Worm (Caenorhabditis elegans): ENCODE data around the gene erd-2.2.

Gene erd-2.2

DNA sequence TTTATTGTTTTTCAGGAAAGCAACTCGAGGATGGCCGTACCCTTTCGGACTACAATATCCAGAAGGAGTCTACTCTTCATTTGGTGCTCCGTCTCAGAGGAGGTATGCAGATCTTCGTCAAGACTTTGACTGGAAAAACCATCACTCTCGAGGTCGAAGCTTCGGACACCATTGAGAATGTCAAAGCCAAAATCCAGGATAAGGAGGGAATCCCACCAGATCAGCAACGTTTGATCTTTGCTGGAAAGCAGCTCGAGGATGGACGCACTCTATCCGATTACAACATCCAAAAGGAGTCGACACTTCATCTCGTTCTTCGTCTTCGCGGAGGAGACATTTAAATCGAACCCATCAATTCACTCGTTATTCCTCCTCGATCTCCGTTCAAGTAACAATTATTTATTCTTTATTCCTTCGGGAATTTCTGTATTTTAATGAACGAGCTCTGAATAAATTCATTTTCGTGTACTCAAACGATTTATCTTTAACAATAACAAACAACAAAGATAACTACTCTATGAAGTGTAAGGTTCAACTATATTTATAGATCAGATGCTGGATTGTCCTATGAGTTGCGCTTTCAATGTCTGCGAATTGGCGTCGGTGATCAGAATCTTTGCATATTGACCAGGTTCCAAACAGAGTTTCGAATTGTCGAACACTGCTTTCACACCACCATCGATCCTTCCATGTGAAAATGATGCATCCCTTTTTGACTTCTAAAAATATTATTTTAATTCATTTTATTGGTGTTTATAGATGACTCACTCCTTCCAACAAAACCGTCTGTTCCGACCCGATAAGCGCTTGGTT lies 36.7 kb downstream of the erd-2.2 start:
- TF ChIP-seq unc-62 (GFP tag; optimal IDR thresholded peaks at IDR 0.05), result no peak

DNA sequence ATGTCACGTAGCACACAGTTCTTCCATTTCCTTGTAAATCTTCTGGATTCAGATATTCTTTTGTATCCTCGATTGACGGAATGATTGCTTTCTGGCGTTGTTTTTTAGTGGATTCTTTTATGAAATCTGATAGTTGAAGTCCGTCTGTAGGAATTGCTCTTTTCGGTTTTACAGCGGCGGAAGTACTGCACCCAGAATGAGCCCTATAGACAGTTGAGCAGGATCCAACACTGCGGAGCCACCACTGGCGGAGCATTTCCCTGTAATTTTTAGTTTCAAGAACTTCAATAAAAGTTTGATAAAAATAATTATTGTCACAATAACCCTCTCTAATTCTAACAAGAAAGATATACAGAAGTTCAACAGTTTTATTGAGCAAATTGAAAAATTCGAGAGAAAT lies 39.0 kb downstream of the erd-2.2 start, which contains the start of gene F25B5.5:
TSS of gene F25B5.5 (minus strand) at position 260 of the 400 bp plus-strand sequence.
- TF ChIP-seq unc-62 (GFP tag; optimal IDR thresholded peaks at IDR 0.05), result no peak

DNA sequence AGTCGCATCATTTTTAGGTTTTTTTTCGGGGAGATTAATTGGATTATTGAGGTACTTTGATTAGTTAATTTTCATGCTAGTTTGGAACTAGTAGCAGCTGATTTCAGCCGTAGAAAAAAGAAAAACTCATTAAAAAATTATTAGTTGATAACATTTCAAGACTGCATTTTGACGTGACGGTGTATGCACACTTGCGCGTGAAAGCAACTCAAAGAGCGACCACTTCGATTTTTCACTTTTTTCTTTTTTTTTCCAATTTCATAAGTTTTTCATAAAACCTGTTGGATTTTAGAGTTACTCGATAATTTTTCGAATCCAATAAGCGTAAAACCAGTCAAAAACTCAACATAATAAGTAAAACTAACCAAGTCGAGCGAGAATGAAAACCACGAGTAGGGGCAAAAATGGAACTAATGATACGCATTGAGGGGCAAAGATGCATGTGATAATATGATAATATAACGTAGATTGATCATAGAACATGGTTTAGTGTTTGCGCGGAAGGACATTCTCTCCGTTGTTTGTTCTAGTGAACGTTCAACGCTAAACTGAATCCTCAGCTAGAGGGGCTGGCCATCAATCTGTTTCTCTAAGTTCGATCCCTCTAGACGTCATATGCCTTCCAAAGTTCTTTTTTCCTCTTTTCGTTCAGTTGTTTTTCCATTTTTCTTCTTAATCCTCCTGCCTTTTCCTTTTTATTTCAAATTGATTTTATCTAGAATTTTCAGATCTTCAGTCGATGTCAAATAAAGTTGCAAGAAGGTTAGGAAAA lies 41.5 kb downstream of the erd-2.2 start, which contains the start of the genes F25B5.6 and F25B5.3:
TSS of gene F25B5.6 (minus strand) at position 572 of the 772 bp plus-strand sequence.
TSS of gene F25B5.3 (plus strand) at position 722 of the 772 bp plus-strand sequence.
- no peak for TF ChIP-seq unc-62 (GFP tag; optimal IDR thresholded peaks at IDR 0.05)

DNA sequence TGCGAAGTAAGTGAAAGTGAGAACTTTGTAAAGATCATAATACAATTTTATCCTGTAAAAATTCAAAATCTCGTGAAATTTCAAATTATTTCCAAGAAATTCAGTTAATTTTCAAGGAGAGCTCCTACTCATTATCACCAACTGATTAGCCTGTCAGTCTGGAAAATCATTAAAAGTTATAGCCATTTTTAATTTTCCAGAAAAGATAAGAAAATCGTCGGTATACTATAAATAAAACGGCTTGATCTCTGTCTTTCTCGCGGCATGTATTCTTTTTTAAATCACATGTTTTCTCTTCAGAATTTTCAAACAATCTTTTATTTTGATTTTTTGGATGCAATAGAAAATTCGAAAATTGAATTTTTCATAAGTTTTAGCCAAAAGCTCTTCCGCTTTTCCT lies 42.1 kb downstream of the erd-2.2 start:
- no peak for TF ChIP-seq unc-62 (GFP tag; optimal IDR thresholded peaks at IDR 0.05)

DNA sequence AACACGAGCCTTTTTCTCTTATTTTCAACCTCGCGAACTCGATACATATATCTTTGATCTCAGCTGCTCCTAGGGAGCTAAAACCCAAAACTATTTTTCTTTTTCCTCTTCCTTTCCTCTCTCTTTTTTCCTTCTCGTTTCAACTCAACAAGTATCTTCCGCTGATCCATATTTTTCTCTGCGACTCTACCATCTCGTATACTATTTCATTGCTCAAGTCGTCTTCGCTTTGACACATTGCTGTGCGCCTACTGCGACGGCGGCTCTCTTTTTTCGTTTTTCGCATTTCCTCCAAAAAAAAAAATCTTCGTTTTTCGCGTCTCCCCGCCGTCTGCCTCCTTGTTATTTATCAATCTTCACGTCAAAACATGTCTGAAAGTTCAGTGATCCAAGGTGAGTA lies 43.0 kb downstream of the erd-2.2 start:
- TF ChIP-seq unc-62 (GFP tag; optimal IDR thresholded peaks at IDR 0.05), result no peak

DNA sequence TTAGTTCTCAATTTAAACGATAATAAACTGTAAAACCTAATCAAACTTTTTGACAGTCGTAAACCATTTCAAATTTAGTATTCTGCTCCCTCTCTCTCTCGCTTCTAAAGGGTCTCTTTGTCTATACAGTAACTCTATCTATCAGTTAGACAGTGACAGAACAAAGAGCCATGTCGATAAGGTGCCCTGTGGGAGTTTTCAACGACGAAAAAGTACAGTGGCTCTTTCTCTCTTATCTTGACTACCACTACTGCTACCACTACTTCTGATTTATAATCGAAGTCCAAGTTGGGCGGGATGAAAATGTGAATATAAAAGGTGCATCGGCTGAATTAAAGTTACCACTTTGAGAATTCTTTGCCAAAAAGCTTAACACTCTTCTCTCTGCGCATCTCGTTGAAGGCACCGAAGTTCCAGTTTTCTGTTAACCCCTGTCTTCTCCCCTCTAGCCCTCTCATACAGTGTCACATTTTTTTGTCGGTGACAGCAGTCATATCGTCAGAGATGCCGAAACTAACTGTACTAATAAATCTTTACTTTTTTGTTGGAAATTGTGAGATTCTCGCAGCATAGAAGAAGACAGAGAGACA lies 44.0 kb downstream of the erd-2.2 start:
- TF ChIP-seq unc-62 (GFP tag; optimal IDR thresholded peaks at IDR 0.05), result no peak

DNA sequence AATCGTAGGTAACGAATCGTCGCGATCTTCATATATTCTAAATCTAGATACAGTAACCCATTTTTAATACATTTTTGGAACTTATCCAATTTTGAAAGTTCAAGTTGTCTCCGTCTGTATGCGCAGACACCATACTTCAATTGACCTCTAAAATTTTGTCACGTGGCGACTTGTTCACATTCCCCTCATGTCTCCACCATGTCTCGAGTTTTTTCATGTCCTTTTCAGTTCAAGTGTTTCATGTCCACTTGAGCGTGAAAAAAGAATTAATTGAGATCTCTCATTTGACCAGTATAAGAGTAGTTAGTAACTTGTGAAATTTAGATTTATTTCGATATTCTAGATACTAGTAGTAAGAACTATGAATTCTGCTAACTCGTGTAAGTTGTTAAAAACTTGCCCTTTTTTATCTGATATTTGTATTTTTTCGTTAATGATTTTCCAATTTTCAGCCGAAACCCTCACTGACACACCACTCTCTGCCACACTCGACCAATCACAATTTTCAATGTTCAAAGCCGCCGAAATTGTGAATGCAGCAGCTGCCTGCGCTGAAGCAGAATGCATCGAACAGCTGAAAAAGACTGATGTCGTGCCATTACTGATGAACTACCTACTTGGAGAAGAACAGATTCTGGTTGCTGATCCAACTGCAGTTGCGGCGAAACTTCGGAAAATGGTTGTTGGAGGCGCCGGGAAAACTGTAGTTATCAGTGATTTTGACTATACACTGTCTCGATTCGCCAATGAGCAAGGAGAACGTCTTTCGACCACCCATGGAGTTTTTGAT lies 44.9 kb downstream of the erd-2.2 start:
- no peak for TF ChIP-seq unc-62 (GFP tag; optimal IDR thresholded peaks at IDR 0.05)

DNA sequence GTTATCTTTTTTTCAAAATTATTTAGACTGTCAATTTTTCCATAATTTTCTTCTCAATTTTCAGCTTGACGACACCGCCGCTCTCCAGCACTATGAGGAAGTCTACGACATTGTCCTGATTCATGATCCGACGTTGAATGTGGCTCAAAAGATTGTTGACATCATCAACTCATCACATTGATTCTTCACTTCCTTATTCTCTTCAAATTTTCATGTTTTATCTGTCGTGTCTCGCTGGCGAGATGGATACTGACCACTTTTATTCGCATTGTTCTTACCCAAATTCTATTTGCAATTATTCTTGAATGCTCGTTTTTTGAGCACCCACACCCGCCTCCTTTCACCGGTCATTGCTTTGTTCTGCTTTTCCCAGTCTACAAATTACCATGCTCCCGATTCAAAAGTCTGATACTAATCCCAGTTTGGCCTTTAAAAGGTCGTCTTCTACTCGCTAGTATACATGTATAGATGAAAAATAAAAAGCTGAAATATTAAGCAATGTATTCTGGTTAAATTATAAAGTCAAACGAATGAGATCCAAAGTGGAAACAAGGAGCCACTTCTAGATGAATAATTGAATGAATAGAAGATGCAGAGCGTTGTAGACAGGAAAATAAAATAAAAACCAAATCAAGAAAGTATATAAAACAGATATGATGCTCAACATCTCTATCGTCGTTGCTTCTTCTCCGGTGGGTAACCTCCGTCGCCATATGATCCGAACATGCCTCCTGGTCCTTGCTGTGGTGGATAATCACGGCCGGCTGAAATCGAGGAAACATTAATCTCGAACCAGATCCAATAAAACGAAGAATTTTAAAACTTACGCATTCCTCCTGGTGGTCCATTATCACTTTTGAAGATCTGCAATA lies 46.4 kb downstream of the erd-2.2 start:
- TF ChIP-seq unc-62 (GFP tag; optimal IDR thresholded peaks at IDR 0.05), result no peak

DNA sequence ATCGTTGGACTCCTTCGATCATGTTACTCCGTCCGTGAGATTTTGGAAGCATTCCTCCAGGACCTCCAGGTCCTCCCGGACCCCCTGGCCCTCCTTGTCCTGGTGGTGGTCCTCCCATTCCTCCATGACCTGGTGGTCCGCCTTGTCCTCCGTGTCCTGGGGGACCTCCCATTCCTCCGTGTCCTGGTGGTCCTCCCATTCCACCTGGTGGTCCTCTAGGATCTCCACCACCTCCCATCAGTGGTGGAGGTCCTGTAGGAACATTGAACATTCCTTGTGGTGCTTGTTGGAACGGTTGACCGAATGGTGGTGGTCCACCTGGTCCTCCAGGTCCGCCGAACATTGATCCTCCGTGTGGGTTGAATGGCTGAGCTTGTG lies 47.1 kb downstream of the erd-2.2 start:
- TF ChIP-seq unc-62 (GFP tag; optimal IDR thresholded peaks at IDR 0.05), result no peak

Data from whole organism, dauer.